Worm (Caenorhabditis elegans) whole organism, L4 larva: ENCODE results near the gene srp-3.

Experiments
- D1046.2 ChIP-seq: fragments of 200-800 bp; sonication (Bioruptor generic); IDR thresholded peaks from 2 replicates; pipeline ENCODE4 v1.3.6; 2022; ENCODE audit warnings: missing genetic modification characterization, missing compliant biosample characterization
- F10B5.3 ChIP-seq: sonication (generic microtip); optimal IDR thresholded peaks from 2 replicates; lab custom pipeline; 2016; ENCODE audit warnings: mild to moderate bottlenecking, missing genetic modification characterization, missing compliant biosample characterization
- F37D6.2 ChIP-seq: sonication (generic microtip); optimal IDR thresholded peaks from 2 replicates; lab custom pipeline; 2016; ENCODE audit warnings: mild to moderate bottlenecking, missing genetic modification characterization, missing compliant biosample characterization
- F44E2.7 ChIP-seq: fragments of 200-800 bp; sonication (Bioruptor generic); IDR thresholded peaks from 2 replicates; pipeline ENCODE4 v2.1.2; 2022; ENCODE audit warnings: missing genetic modification characterization, missing compliant biosample characterization
- T20F7.1 ChIP-seq: fragments of 200-800 bp; sonication (Bioruptor generic); optimal IDR thresholded peaks from 2 replicates; lab custom pipeline; 2018; ENCODE audit warnings: mild to moderate bottlenecking, missing genetic modification characterization, missing compliant biosample characterization
- T26A8.4 ChIP-seq: fragments of 200-800 bp; sonication (Bioruptor generic); IDR thresholded peaks from 2 replicates; pipeline ENCODE4 v1.3.6; 2022; ENCODE audit warnings: missing genetic modification characterization, missing compliant biosample characterization
- Y105C5A.15 ChIP-seq: fragments of 200-800 bp; sonication (Bioruptor generic); IDR thresholded peaks from 2 replicates; pipeline ENCODE4 v1.3.6; 2022; ENCODE audit warnings: missing genetic modification characterization, missing compliant biosample characterization
- ZK337.2 ChIP-seq: fragments of 200-800 bp; sonication (Bioruptor generic); IDR thresholded peaks from 2 replicates; pipeline ENCODE4 v1.3.6; 2022; ENCODE audit warnings: missing genetic modification reagents, missing genetic modification characterization, missing compliant biosample characterization
- aha-1 ChIP-seq: fragments of 150-350 bp; peaks from one replicate; lab custom pipeline; 2014; ENCODE audit warnings: missing biosample characterization, missing genetic modification characterization
- aly-2 ChIP-seq: sonication (generic microtip); optimal IDR thresholded peaks from 2 replicates; lab custom pipeline; 2018; ENCODE audit warnings: missing biosample characterization, missing genetic modification characterization
- arid-1 ChIP-seq: fragments of 200-800 bp; sonication (Bioruptor generic); conservative IDR thresholded peaks from 2 replicates; pipeline ENCODE4 v1.3.6; 2022; ENCODE audit warnings: missing genetic modification reagents, missing genetic modification characterization, missing compliant biosample characterization
- ces-1 ChIP-seq: fragments of 150-350 bp; sonication (generic microtip); optimal IDR thresholded peaks from 4 replicates; lab custom pipeline; 2014; ENCODE audit warnings: missing biosample characterization, missing genetic modification reagents, missing genetic modification characterization
- ctbp-1 ChIP-seq: fragments of 200-800 bp; sonication (Bioruptor generic); IDR thresholded peaks from 2 replicates; pipeline ENCODE4 v1.3.6; 2022; ENCODE audit warnings: missing genetic modification reagents, missing genetic modification characterization, missing compliant biosample characterization
- daf-12 ChIP-seq: fragments of 150-350 bp; optimal IDR thresholded peaks from 2 replicates; lab custom pipeline; 2014; ENCODE audit warnings: missing biosample characterization, missing genetic modification reagents, missing genetic modification characterization
- dmd-9 ChIP-seq: fragments of 200-800 bp; sonication (Bioruptor generic); IDR thresholded peaks from 2 replicates; pipeline ENCODE4 v1.3.6; 2022; ENCODE audit warnings: missing genetic modification reagents, missing genetic modification characterization, missing compliant biosample characterization
- egl-43 ChIP-seq: fragments of 200-800 bp; sonication (Bioruptor generic); IDR thresholded peaks from 2 replicates; pipeline ENCODE4 v1.3.6; 2022; ENCODE audit warnings: missing genetic modification reagents, missing genetic modification characterization, missing compliant biosample characterization
- fkh-10 ChIP-seq: fragments of 150-350 bp; optimal IDR thresholded peaks from 2 replicates; lab custom pipeline; 2014; ENCODE audit warnings: missing biosample characterization, missing genetic modification reagents, missing genetic modification characterization
- hlh-11 ChIP-seq: fragments of 200-800 bp; sonication (Bioruptor generic); optimal IDR thresholded peaks from 2 replicates; lab custom pipeline; 2018; ENCODE audit warnings: mild to moderate bottlenecking, missing genetic modification characterization, missing compliant biosample characterization
- hlh-30 ChIP-seq: sonication (generic microtip); optimal IDR thresholded peaks from 2 replicates; lab custom pipeline; 2017; ENCODE audit warnings: antibody characterized with exemption, mild to moderate bottlenecking, missing genetic modification characterization, missing compliant biosample characterization; ENCODE audit not compliant: insufficient read depth
- jun-1 ChIP-seq: fragments of 150-350 bp; optimal IDR thresholded peaks from 2 replicates; lab custom pipeline; 2014; ENCODE audit warnings: missing biosample characterization, missing genetic modification reagents, missing genetic modification characterization
- lin-15B ChIP-seq: fragments of 150-350 bp; sonication (generic microtip); optimal IDR thresholded peaks from 3 replicates; lab custom pipeline; 2014; ENCODE audit warnings: missing biosample characterization, missing genetic modification characterization
- lin-38 ChIP-seq: fragments of 200-800 bp; sonication (Bioruptor generic); IDR thresholded peaks from 2 replicates; pipeline ENCODE4 v1.3.6; 2022; ENCODE audit warnings: missing genetic modification reagents, missing genetic modification characterization, missing compliant biosample characterization
- lsy-2 ChIP-seq, 2 experiments: fragments of 150-350 bp in 1 of 2; sonication (generic microtip) in 1 of 2; optimal IDR thresholded peaks; 2 replicates each; lab custom pipeline; 2014 to 2017; ENCODE audit warnings: missing biosample characterization in 2 of 2, missing genetic modification characterization in 2 of 2
- mdl-1 ChIP-seq, 2 experiments: fragments of 150-350 bp in 1 of 2; sonication (generic microtip) in 1 of 2; optimal IDR thresholded peaks; 2 replicates each; lab custom pipeline; 2014 to 2017; ENCODE audit warnings: missing biosample characterization in 2 of 2, missing genetic modification characterization in 2 of 2
- mes-2 ChIP-seq: sonication (generic microtip); optimal IDR thresholded peaks from 2 replicates; lab custom pipeline; 2016; ENCODE audit warnings: missing genotype, mild to moderate bottlenecking, missing genetic modification characterization, missing compliant biosample characterization; ENCODE audit not compliant: poor library complexity, severe bottlenecking
- nhr-102 ChIP-seq: sonication (generic microtip); optimal IDR thresholded peaks from 2 replicates; lab custom pipeline; 2016; ENCODE audit warnings: mild to moderate bottlenecking, missing genetic modification characterization, moderate library complexity, missing compliant biosample characterization
- nhr-11 ChIP-seq: fragments of 150-350 bp; optimal IDR thresholded peaks from 2 replicates; lab custom pipeline; 2014; ENCODE audit warnings: missing biosample characterization, missing genetic modification characterization
- nhr-41 ChIP-seq: fragments of 200-800 bp; sonication (Bioruptor generic); IDR thresholded peaks from 2 replicates; pipeline ENCODE4 v1.3.6; 2022; ENCODE audit warnings: missing genetic modification reagents, missing genetic modification characterization, missing compliant biosample characterization
- nhr-48 ChIP-seq: sonication (generic microtip); optimal IDR thresholded peaks from 2 replicates; lab custom pipeline; 2016; ENCODE audit warnings: mild to moderate bottlenecking, missing genetic modification characterization, missing compliant biosample characterization
- nhr-76 ChIP-seq: fragments of 150-350 bp; optimal IDR thresholded peaks from 2 replicates; lab custom pipeline; 2014; ENCODE audit warnings: missing biosample characterization, missing genetic modification characterization
- pqm-1 ChIP-seq: sonication (generic microtip); optimal IDR thresholded peaks from 2 replicates; lab custom pipeline; 2017; ENCODE audit warnings: missing biosample characterization, missing genetic modification characterization
- rbr-2 ChIP-seq: sonication (generic microtip); optimal IDR thresholded peaks from 2 replicates; lab custom pipeline; 2016; ENCODE audit warnings: missing genotype, missing genetic modification characterization, missing compliant biosample characterization
- sdz-12 ChIP-seq: fragments of 200-800 bp; sonication (Bioruptor generic); optimal IDR thresholded peaks from 2 replicates; lab custom pipeline; 2018; ENCODE audit warnings: mild to moderate bottlenecking, missing genetic modification characterization, missing compliant biosample characterization
- set-16 ChIP-seq: fragments of 200-800 bp; sonication (Bioruptor generic); IDR thresholded peaks from 2 replicates; pipeline ENCODE4 v1.3.6; 2022; ENCODE audit warnings: missing genetic modification reagents, missing genetic modification characterization, missing compliant biosample characterization
- spr-3 ChIP-seq: fragments of 200-800 bp; sonication (Bioruptor generic); optimal IDR thresholded peaks from 2 replicates; lab custom pipeline; 2018; ENCODE audit warnings: mild to moderate bottlenecking, missing genetic modification characterization, missing compliant biosample characterization
- tag-97 ChIP-seq: fragments of 200-800 bp; sonication (Bioruptor generic); IDR thresholded peaks from 2 replicates; pipeline ENCODE4 v1.3.6; 2022; ENCODE audit warnings: missing genetic modification characterization, missing compliant biosample characterization
- unc-62 ChIP-seq, 3 experiments: fragments of 150-350 bp in 1 of 3; sonication (generic microtip); optimal IDR thresholded peaks in 2 of 3; peaks in 1 of 3; 1 replicate in 1 of 3; 2 replicates in 2 of 3; lab custom pipeline; 2014 to 2017; ENCODE audit warnings: missing biosample characterization in 3 of 3, missing genetic modification characterization in 3 of 3, missing genetic modification reagents in 3 of 3, missing genotype in 1 of 3
- zfp-2 ChIP-seq: sonication (generic microtip); optimal IDR thresholded peaks from 2 replicates; lab custom pipeline; 2016; ENCODE audit warnings: mild to moderate bottlenecking, missing genetic modification characterization, missing compliant biosample characterization
- ztf-11 ChIP-seq: fragments of 150-350 bp; optimal IDR thresholded peaks from 2 replicates; lab custom pipeline; 2014; ENCODE audit warnings: missing biosample characterization, missing genetic modification characterization
- ztf-7 ChIP-seq: fragments of 150-350 bp; optimal IDR thresholded peaks from 2 replicates; lab custom pipeline; 2014; ENCODE audit warnings: missing biosample characterization, missing genetic modification characterization

srp-3 gene

DNA sequence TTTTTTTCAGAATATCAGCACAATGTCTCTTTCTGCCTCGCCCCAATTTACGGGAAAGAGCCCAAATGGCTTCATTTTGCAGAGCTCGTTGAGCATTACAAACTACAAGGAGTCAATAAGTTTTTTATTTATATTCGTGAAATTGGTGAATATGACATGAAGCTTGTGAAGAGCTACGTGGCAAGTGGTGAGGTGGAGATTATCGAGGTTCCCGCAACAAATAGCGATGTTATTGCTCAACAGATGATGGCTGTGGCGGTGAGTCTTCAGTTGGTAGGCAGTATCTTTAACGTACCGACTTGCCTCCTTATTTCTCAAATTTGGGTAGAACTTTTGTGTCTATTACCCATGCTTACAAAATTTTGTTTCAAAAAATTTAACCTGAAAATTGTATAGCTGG, 19.8 kb downstream of the srp-3 start:
- TF ChIP-seq aha-1 (tag; lab: Kevin White, UChicago) (peak; percentile 95), F10B5.3 (tag; lab: Kevin White, UChicago) (no peak)

DNA sequence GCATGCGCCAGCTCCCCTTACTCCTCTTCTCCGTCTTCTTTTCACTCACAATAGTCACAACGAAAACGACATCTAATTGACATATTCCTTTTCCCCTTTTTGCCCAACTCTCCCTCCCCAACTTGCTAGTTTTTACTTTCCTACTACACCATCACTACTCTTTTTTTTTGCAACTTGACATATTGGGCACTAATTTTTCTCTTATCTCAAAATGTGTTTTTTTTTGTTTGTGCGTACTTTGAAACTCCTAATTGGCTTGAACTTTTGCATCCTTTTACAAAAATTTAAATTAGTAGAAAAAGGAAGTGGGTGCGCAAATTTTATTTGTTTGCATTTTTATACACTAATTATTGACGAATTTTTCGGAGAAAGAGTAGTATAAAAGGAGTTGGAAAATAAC, 26.9 kb downstream of the srp-3 start:
- TF ChIP-seq aha-1 (tag; lab: Kevin White, UChicago) (peak; percentile 71), unc-62 (GFP tag; optimal IDR thresholded peaks at IDR 0.05 in 1 of 2; lab: Kevin White, UChicago) (peak in 1 of 2 experiments; percentile 26), unc-62 (tag; optimal IDR thresholded peaks at IDR 0.05; lab: Kevin White, UChicago) (no peak), nhr-102 (no peak)

DNA sequence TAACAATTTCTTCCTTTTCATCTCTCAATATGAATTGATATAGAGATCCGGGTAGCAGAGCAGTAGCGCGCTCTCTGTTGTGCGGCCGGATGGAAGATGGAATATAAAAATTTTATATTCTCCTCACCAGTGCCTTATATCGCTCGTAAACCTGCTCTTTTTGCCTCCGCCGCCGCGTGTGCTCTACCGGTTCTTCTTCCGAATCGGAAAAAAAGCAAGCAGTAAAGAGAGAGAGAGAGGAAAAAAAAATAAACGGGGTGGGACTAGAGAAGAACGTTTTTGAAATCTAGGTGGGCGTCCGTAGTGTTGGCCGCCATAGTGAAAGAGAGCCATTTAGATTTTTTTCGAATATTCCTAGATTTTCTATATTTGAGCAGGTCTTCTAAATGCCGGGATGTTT, 29.3 kb downstream of the srp-3 start, which contains the start of gene glb-25:
Gene glb-25 (plus strand): TSS at position 301 of the 400 bp plus-strand sequence.
- TF ChIP-seq nhr-41 (GFP tag; lab: Robert Waterston, UW) (no peak), sdz-12 (GFP tag; lab: Kevin White, UChicago) (no peak), mdl-1 (tag; optimal IDR thresholded peaks at IDR 0.05; lab: Kevin White, UChicago) (no peak), ces-1 (GFP tag; lab: Kevin White, UChicago) (no peak), tag-97 (no peak), pqm-1 (tag; lab: Kevin White, UChicago) (no peak), F44E2.7 (GFP tag; lab: Robert Waterston, UW) (no peak), nhr-48 (tag; lab: Kevin White, UChicago) (no peak), lin-38 (GFP tag; lab: Robert Waterston, UW) (no peak), egl-43 (GFP tag; lab: Robert Waterston, UW) (no peak)

ce11 chrV:1940472-1941221, 32.0 kb downstream of the srp-3 start:
- peak; percentile 63 for TF ChIP-seq fkh-10 (GFP tag; lab: Kevin White, UChicago)
- peak; percentile 81 for TF ChIP-seq aha-1 (tag; lab: Kevin White, UChicago)
- no peak for TF ChIP-seq Y105C5A.15
- TF ChIP-seq, all 104 proteins: peak for 2

DNA sequence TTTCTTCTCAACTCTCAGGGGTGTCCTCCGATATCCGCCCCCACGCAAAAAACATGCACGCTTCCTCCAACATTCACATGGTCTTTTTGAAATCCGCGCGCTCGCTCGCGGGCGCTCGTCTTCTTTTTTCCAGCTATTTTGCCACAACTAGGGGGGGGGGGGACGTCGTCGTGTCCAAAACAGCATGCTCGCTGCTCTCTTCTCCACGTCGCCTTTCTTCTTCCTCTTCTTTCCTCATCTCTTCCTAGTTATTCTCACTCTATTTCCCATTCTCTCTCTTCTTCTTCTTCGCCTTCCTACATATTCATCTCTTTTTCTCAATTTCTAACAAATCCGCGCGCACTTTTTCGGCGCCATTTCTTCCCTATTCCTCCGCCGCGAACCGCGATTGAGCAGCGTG, 34.8 kb downstream of the srp-3 start:
- TF ChIP-seq ztf-11 (tag; lab: Kevin White, UChicago) (no peak), lin-15B (tag; lab: Kevin White, UChicago) (no peak), jun-1 (tag; lab: Kevin White, UChicago) (no peak), F44E2.7 (GFP tag; lab: Robert Waterston, UW) (no peak), spr-3 (GFP tag; lab: Kevin White, UChicago) (no peak), Y105C5A.15 (no peak), sdz-12 (GFP tag; lab: Kevin White, UChicago) (no peak), zfp-2 (tag; lab: Kevin White, UChicago) (no peak), set-16 (GFP tag; lab: Robert Waterston, UW) (peak; percentile 78), ztf-7 (tag; lab: Kevin White, UChicago) (no peak), hlh-30 (tag; lab: Kevin White, UChicago) (peak; percentile 11), rbr-2 (tag; lab: Kevin White, UChicago) (peak; percentile 72), dmd-9 (GFP tag; lab: Robert Waterston, UW) (no peak), hlh-11 (tag; lab: Kevin White, UChicago) (no peak), ctbp-1 (peak; percentile 78), aly-2 (tag; lab: Kevin White, UChicago) (no peak), F37D6.2 (tag; lab: Kevin White, UChicago) (peak; percentile 50), mes-2 (tag; lab: Kevin White, UChicago) (no peak), arid-1 (no peak), T26A8.4 (GFP tag; lab: Robert Waterston, UW) (no peak), aha-1 (tag; lab: Kevin White, UChicago) (peak; percentile 46), unc-62 (GFP tag; optimal IDR thresholded peaks at IDR 0.05 in 1 of 2; lab: Kevin White, UChicago) (peak in 1 of 2 experiments; percentile 11), unc-62 (tag; optimal IDR thresholded peaks at IDR 0.05; lab: Kevin White, UChicago) (no peak), ces-1 (GFP tag; lab: Kevin White, UChicago) (no peak), mdl-1 (tag; optimal IDR thresholded peaks at IDR 0.05; lab: Kevin White, UChicago) (peak in 1 of 2 experiments; percentile 72), D1046.2 (GFP tag; lab: Robert Waterston, UW) (no peak), nhr-11 (tag; lab: Kevin White, UChicago) (no peak), T20F7.1 (GFP tag; lab: Kevin White, UChicago) (no peak), egl-43 (GFP tag; lab: Robert Waterston, UW) (no peak), fkh-10 (GFP tag; lab: Kevin White, UChicago) (peak; percentile 86), lsy-2 (tag; optimal IDR thresholded peaks at IDR 0.05; lab: Kevin White, UChicago) (peak in 1 of 2 experiments; percentile 38), daf-12 (no peak), ZK337.2 (GFP tag; lab: Robert Waterston, UW) (no peak), nhr-76 (tag; lab: Kevin White, UChicago) (no peak)
